Worm (Caenorhabditis elegans) whole organism, late embryonic: ENCODE results near the gene Y42A5A.1.

Source experiments
- C08G9.2 ChIP-seq: sonication (generic microtip); optimal IDR thresholded peaks from 2 replicates; lab custom pipeline; 2016; ENCODE audit warnings: mild to moderate bottlenecking, missing genetic modification characterization, moderate library complexity, missing compliant biosample characterization
- K02D7.2 ChIP-seq: sonication (generic microtip); optimal IDR thresholded peaks from 2 replicates; lab custom pipeline; 2017; ENCODE audit warnings: mild to moderate bottlenecking, missing genetic modification characterization, missing compliant biosample characterization
- K09A11.1 ChIP-seq: sonication (generic microtip); optimal IDR thresholded peaks from 2 replicates; lab custom pipeline; 2017; ENCODE audit warnings: antibody characterized with exemption, mild to moderate bottlenecking, missing genetic modification characterization, missing compliant biosample characterization; ENCODE audit not compliant: insufficient read depth
- T23F11.4 ChIP-seq: fragments of 200-800 bp; sonication (Bioruptor generic); optimal IDR thresholded peaks from 2 replicates; lab custom pipeline; 2018; ENCODE audit warnings: mild to moderate bottlenecking, missing genetic modification characterization, missing compliant biosample characterization
- Y22D7AL.16 ChIP-seq: sonication (generic microtip); optimal IDR thresholded peaks from 2 replicates; lab custom pipeline; 2016; ENCODE audit warnings: missing genetic modification characterization, missing compliant biosample characterization
- ahr-1 ChIP-seq: sonication (generic microtip); optimal IDR thresholded peaks from 2 replicates; lab custom pipeline; 2016; ENCODE audit warnings: missing genetic modification characterization, missing compliant biosample characterization
- ceh-2 ChIP-seq: sonication (generic microtip); optimal IDR thresholded peaks from 2 replicates; lab custom pipeline; 2016; ENCODE audit warnings: missing genotype, missing genetic modification characterization, missing compliant biosample characterization
- ceh-22 ChIP-seq: sonication (generic microtip); optimal IDR thresholded peaks from 2 replicates; lab custom pipeline; 2017; ENCODE audit warnings: missing biosample characterization, missing genetic modification characterization
- ceh-31 ChIP-seq: sonication (generic microtip); optimal IDR thresholded peaks from 2 replicates; lab custom pipeline; 2016; ENCODE audit warnings: missing genetic modification characterization, missing compliant biosample characterization
- ceh-9 ChIP-seq: sonication (generic microtip); optimal IDR thresholded peaks from 2 replicates; lab custom pipeline; 2016; ENCODE audit warnings: mild to moderate bottlenecking, missing genetic modification characterization, inconsistent platforms, missing compliant biosample characterization
- dve-1 ChIP-seq: sonication (generic microtip); optimal IDR thresholded peaks from 2 replicates; lab custom pipeline; 2017; ENCODE audit warnings: antibody characterized with exemption, mild to moderate bottlenecking, missing genetic modification characterization, missing compliant biosample characterization
- elt-4 ChIP-seq: sonication (generic microtip); optimal IDR thresholded peaks from 2 replicates; lab custom pipeline; 2016; ENCODE audit warnings: missing genetic modification characterization, missing compliant biosample characterization
- fax-1 ChIP-seq: sonication (generic microtip); optimal IDR thresholded peaks from 2 replicates; lab custom pipeline; 2016; ENCODE audit warnings: missing genotype, missing genetic modification characterization, missing compliant biosample characterization
- fkh-6 ChIP-seq: sonication (generic microtip); optimal IDR thresholded peaks from 2 replicates; lab custom pipeline; 2016; ENCODE audit warnings: missing genetic modification characterization, missing compliant biosample characterization
- gmeb-2 ChIP-seq: sonication (generic microtip); optimal IDR thresholded peaks from 2 replicates; lab custom pipeline; 2016; ENCODE audit warnings: missing genetic modification characterization, inconsistent platforms, missing compliant biosample characterization
- hlh-13 ChIP-seq: fragments of 200-800 bp; sonication (Bioruptor generic); optimal IDR thresholded peaks from 2 replicates; lab custom pipeline; 2018; ENCODE audit warnings: mild to moderate bottlenecking, missing genetic modification characterization, missing compliant biosample characterization
- lin-11 ChIP-seq: fragments of 200-800 bp; sonication (Bioruptor generic); optimal IDR thresholded peaks from 2 replicates; lab custom pipeline; 2018; ENCODE audit warnings: mild to moderate bottlenecking, missing genetic modification characterization, missing compliant biosample characterization
- madf-2 ChIP-seq: sonication (generic microtip); optimal IDR thresholded peaks from 2 replicates; lab custom pipeline; 2017; ENCODE audit warnings: missing genetic modification characterization, missing compliant biosample characterization
- nfya-1 ChIP-seq: sonication (generic microtip); optimal IDR thresholded peaks from 2 replicates; lab custom pipeline; 2017; ENCODE audit warnings: missing genetic modification characterization, mild to moderate bottlenecking, missing compliant biosample characterization, antibody characterized with exemption, moderate library complexity
- npax-4 ChIP-seq: sonication (generic microtip); optimal IDR thresholded peaks from 2 replicates; lab custom pipeline; 2016; ENCODE audit warnings: missing genetic modification characterization, missing compliant biosample characterization
- pat-9 ChIP-seq: fragments of 200-800 bp; sonication (Bioruptor generic); optimal IDR thresholded peaks from 2 replicates; lab custom pipeline; 2018; ENCODE audit warnings: mild to moderate bottlenecking, missing genetic modification characterization, moderate library complexity, missing compliant biosample characterization
- pha-4 ChIP-seq: fragments of 150-350 bp; optimal IDR thresholded peaks from 2 replicates; lab custom pipeline; 2018; ENCODE audit warnings: missing biosample characterization, missing genetic modification reagents, missing genetic modification characterization
- pqm-1 ChIP-seq: sonication (generic microtip); optimal IDR thresholded peaks from 2 replicates; lab custom pipeline; 2016; ENCODE audit warnings: missing genetic modification characterization, missing compliant biosample characterization
- pros-1 ChIP-seq: fragments of 150-350 bp; optimal IDR thresholded peaks from 2 replicates; lab custom pipeline; 2014; ENCODE audit warnings: missing biosample characterization, missing genetic modification reagents, missing genetic modification characterization
- ref-2 ChIP-seq: sonication (generic microtip); optimal IDR thresholded peaks from 2 replicates; lab custom pipeline; 2016; ENCODE audit warnings: missing genetic modification characterization, missing compliant biosample characterization
- rnt-1 ChIP-seq: sonication (generic microtip); optimal IDR thresholded peaks from 2 replicates; lab custom pipeline; 2016; ENCODE audit warnings: missing genetic modification characterization, missing compliant biosample characterization
- tbx-7 ChIP-seq: sonication (generic microtip); optimal IDR thresholded peaks from 2 replicates; lab custom pipeline; 2016; ENCODE audit warnings: missing genotype, missing genetic modification characterization, missing compliant biosample characterization
- ttx-3 ChIP-seq: sonication (generic microtip); optimal IDR thresholded peaks from 2 replicates; lab custom pipeline; 2016; ENCODE audit warnings: missing genetic modification reagents, missing genetic modification characterization, missing compliant biosample characterization
- unc-3 ChIP-seq, 2 experiments: fragments of 200-800 bp in 1 of 2; sonication (Bioruptor generic) in 1 of 2; sonication (generic microtip) in 1 of 2; conservative IDR thresholded peaks in 1 of 2; optimal IDR thresholded peaks in 1 of 2; 2 replicates each; pipeline versions ENCODE4 v1.3.6 to Lab custom; 2016 to 2022; ENCODE audit warnings: missing compliant biosample characterization in 2 of 2, missing genetic modification characterization in 2 of 2, missing genetic modification reagents in 1 of 2
- unc-42 ChIP-seq: sonication (generic microtip); optimal IDR thresholded peaks from 2 replicates; lab custom pipeline; 2016; ENCODE audit warnings: missing genotype, missing genetic modification characterization, missing compliant biosample characterization
- unc-86 ChIP-seq: sonication (generic microtip); optimal IDR thresholded peaks from 2 replicates; lab custom pipeline; 2016; ENCODE audit warnings: missing genetic modification characterization, missing compliant biosample characterization
- zip-5 ChIP-seq: sonication (generic microtip); optimal IDR thresholded peaks from 2 replicates; lab custom pipeline; 2016; ENCODE audit warnings: missing genetic modification characterization, missing compliant biosample characterization
- ztf-16 ChIP-seq: sonication (generic microtip); optimal IDR thresholded peaks from 2 replicates; lab custom pipeline; 2017; ENCODE audit warnings: missing genetic modification characterization, missing compliant biosample characterization

The Y42A5A.1 gene

DNA sequence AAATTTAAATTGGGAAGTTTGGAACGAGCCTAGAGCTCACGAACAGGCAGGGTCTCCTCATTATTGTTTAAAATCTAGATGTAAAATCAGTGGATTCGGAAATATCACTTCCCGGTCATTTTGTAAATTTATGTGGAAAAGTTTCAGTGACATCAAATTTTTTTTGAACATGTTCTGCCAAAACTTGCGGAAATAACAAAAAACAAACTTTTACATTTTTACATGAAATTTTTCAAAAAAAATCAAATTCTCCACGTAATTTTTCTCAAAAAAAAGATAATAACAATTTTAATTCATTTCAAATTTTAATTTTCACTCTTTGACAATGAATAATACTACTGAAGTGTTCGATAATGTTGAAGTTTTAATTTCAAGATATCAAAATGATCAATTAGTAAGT is 46.2 kb upstream of the Y42A5A.1 start, which contains the start of gene C45B11.5:
TSS of gene C45B11.5 (plus strand) at position 301 of the 400 bp plus-strand sequence.
- no peak for TF ChIP-seq ahr-1 (tag; lab: Kevin White, UChicago)
- no peak for TF ChIP-seq pqm-1 (tag; lab: Kevin White, UChicago)
- no peak for TF ChIP-seq ceh-9 (tag; lab: Kevin White, UChicago)
- TF ChIP-seq lin-11 (tag; lab: Kevin White, UChicago) = no peak
- no peak for TF ChIP-seq dve-1
- no peak for TF ChIP-seq nfya-1 (tag; lab: Kevin White, UChicago)
- TF ChIP-seq ceh-31 (tag; lab: Kevin White, UChicago) = no peak
- no peak for TF ChIP-seq Y22D7AL.16 (tag; lab: Kevin White, UChicago)
- no peak for TF ChIP-seq gmeb-2 (tag; lab: Kevin White, UChicago)
- TF ChIP-seq ref-2 (tag; lab: Kevin White, UChicago) = no peak
- no peak for TF ChIP-seq K02D7.2 (tag; lab: Kevin White, UChicago)
- TF ChIP-seq fax-1 = no peak
- no peak for TF ChIP-seq K09A11.1 (tag; lab: Kevin White, UChicago)

DNA sequence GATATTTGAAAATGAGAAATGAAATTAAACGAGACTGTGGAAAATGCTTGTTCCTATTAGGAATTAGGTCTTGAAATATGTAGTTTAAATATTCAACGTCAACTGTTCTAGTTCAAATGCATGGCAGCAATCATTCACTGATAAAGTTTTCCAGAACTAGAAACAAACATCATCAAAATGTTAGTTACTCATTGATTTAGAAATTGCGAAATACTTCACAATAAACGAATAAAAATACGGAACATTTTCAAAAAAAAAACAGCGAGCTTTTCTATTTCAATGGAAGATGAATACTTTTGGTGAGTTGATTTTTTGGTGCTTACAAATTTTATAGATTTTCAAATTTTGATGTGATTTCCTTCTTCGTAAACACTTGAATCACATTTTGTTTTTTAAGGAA is 45.2 kb upstream of the Y42A5A.1 start, which contains the start of gene C45B11.2:
TSS of gene C45B11.2 (plus strand) at position 173 of the 400 bp plus-strand sequence.
- TF ChIP-seq C08G9.2 (tag; lab: Kevin White, UChicago) = no peak
- no peak for TF ChIP-seq ref-2 (tag; lab: Kevin White, UChicago)
- no peak for TF ChIP-seq rnt-1
- TF ChIP-seq gmeb-2 (tag; lab: Kevin White, UChicago) = no peak
- TF ChIP-seq ceh-2 (tag; lab: Kevin White, UChicago) = no peak
- no peak for TF ChIP-seq unc-86 (tag; lab: Kevin White, UChicago)
- TF ChIP-seq pros-1 (tag; lab: Kevin White, UChicago) = no peak
- TF ChIP-seq ttx-3 (tag; lab: Kevin White, UChicago) = no peak
- TF ChIP-seq ztf-16 (tag; lab: Kevin White, UChicago) = no peak

DNA sequence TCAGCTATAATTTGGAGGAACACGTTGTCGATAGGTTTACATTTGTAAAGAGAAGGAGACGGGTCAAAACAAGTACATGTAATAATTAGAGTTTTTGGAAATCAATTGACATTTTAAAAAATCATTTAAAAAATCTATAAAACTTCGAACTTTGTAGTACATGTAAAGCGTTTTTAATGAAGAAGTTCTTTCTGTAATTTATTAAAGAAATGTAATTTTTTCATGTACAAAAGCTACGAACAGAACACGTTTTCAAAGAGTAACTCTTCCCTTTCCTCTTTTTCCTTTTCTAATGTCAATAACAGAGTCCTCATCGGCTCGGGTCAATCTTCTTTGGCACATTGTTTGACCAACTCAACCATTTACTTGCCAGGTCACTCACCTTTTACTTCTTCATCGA is 44.0 kb upstream of the Y42A5A.1 start, which contains the start of gene C45B11.6:
TSS of gene C45B11.6 (plus strand) at position 301 of the 400 bp plus-strand sequence.
- TF ChIP-seq elt-4 (tag; lab: Kevin White, UChicago) = no peak
- no peak for TF ChIP-seq npax-4
- no peak for TF ChIP-seq unc-3 (GFP tag; conservative IDR thresholded peaks at IDR 0.05; lab: Robert Waterston, UW)
- TF ChIP-seq unc-3 (tag; optimal IDR thresholded peaks at IDR 0.05; lab: Kevin White, UChicago) = no peak
- no peak for TF ChIP-seq zip-5
- TF ChIP-seq pat-9 = no peak
- no peak for TF ChIP-seq ceh-31 (tag; lab: Kevin White, UChicago)
- TF ChIP-seq fax-1 = no peak
- no peak for TF ChIP-seq rnt-1
- no peak for TF ChIP-seq T23F11.4 (GFP tag; lab: Kevin White, UChicago)
- no peak for TF ChIP-seq madf-2 (tag; lab: Kevin White, UChicago)
- no peak for TF ChIP-seq tbx-7 (tag; lab: Kevin White, UChicago)
- no peak for TF ChIP-seq ceh-22 (tag; lab: Kevin White, UChicago)
- TF ChIP-seq K09A11.1 (tag; lab: Kevin White, UChicago) = no peak
- TF ChIP-seq pha-4 (tag; lab: Kevin White, UChicago) = no peak
- no peak for TF ChIP-seq C08G9.2 (tag; lab: Kevin White, UChicago)
- no peak for TF ChIP-seq lin-11 (tag; lab: Kevin White, UChicago)
- TF ChIP-seq dve-1 = no peak
- no peak for TF ChIP-seq unc-42 (tag; lab: Kevin White, UChicago)
- no peak for TF ChIP-seq ref-2 (tag; lab: Kevin White, UChicago)

DNA sequence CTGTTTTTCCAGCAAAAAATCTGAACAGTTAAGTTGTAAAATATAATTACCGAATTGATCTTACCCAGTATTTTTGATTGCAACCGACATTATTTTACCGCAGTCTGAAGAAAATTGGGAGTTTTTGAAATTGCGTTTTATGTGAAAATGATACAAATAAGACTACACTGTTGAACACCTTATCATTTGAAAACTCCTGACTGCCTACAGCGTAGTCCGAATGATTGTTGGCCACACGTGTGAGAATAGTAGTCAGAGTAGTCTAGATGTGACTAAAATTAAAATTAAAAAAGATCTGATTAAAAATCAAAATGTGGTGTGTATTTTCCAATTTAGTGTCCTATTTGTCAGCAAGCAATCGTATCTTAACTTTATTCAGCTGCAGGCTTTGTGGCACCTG is 41.0 kb upstream of the Y42A5A.1 start, which contains the start of gene dhs-18:
TSS of gene dhs-18 (minus strand) at position 104 of the 400 bp plus-strand sequence.
- TF ChIP-seq rnt-1 (no peak), nfya-1 (tag; lab: Kevin White, UChicago) (no peak)

DNA sequence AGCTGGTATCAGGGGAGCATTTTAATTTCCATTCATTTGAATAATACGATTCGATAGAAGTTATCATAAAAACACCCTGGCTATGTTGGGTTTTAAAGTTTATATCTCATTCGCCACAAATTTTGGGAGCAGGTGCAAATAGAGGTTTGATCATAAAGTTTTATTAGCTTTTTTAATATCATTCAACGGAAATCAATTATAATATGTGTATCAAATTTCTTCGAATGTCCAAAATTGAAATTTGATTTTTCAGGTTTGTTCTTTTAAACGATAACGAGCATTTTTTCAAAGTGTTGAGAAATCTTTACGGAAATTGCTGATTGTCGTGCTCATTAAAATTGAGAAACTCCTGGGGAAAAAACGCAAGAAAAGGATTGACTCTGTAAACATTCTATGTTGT is 39.1 kb upstream of the Y42A5A.1 start, which contains the start of gene srh-74:
TSS of gene srh-74 (minus strand) at position 101 of the 400 bp plus-strand sequence.
- TF ChIP-seq gmeb-2 (tag; lab: Kevin White, UChicago) = no peak
- TF ChIP-seq hlh-13 = no peak
- TF ChIP-seq lin-11 (tag; lab: Kevin White, UChicago) = no peak
- TF ChIP-seq elt-4 (tag; lab: Kevin White, UChicago) = no peak
- TF ChIP-seq pqm-1 (tag; lab: Kevin White, UChicago) = no peak
- TF ChIP-seq Y22D7AL.16 (tag; lab: Kevin White, UChicago) = no peak
- no peak for TF ChIP-seq ceh-9 (tag; lab: Kevin White, UChicago)
- no peak for TF ChIP-seq fkh-6 (tag; lab: Kevin White, UChicago)
- TF ChIP-seq fax-1 = no peak
- no peak for TF ChIP-seq tbx-7 (tag; lab: Kevin White, UChicago)
- TF ChIP-seq, all 69 proteins: peak for 0
